Worm (Caenorhabditis elegans): ENCODE measurements around the gene nhr-203.

The nhr-203 gene

ce11 chrV:438094-438493 is 21.5 kb upstream of the nhr-203 start, which contains the start of gene B0554.1:
Gene B0554.1 (plus strand): TSS chrV:438394.
- TF ChIP-seq hlh-1 (tag; optimal IDR thresholded peaks at IDR 0.05), result no peak
- no peak for TF ChIP-seq ces-1 (GFP tag; optimal IDR thresholded peaks at IDR 0.05)
- no peak for TF ChIP-seq zip-8 (tag; optimal IDR thresholded peaks at IDR 0.05)
- TF ChIP-seq mab-5 (tag; optimal IDR thresholded peaks at IDR 0.05), result no peak
- no peak for TF ChIP-seq drap-1 (GFP tag; optimal IDR thresholded peaks at IDR 0.05)
- no peak for TF ChIP-seq pha-4 (tag; optimal IDR thresholded peaks at IDR 0.05)

ce11 chrV:439183-439749 is 20.3 kb upstream of the nhr-203 start:
- no peak for TF ChIP-seq M03D4.4 (tag; optimal IDR thresholded peaks at IDR 0.05)
- TF ChIP-seq nhr-2 (tag; optimal IDR thresholded peaks at IDR 0.05), result no peak
- TF ChIP-seq ztf-11 (tag; optimal IDR thresholded peaks at IDR 0.05), result no peak
- TF ChIP-seq cnd-1 (tag; optimal IDR thresholded peaks at IDR 0.05), result no peak
- TF ChIP-seq mep-1 (tag; optimal IDR thresholded peaks at IDR 0.05), result no peak
- TF ChIP-seq ham-2 (GFP tag; optimal IDR thresholded peaks at IDR 0.05), result no peak
- no peak for TF ChIP-seq ceh-43 (GFP tag; optimal IDR thresholded peaks at IDR 0.05)
- no peak for TF ChIP-seq mab-5 (tag; optimal IDR thresholded peaks at IDR 0.05)
- no peak for TF ChIP-seq nhr-12 (tag; optimal IDR thresholded peaks at IDR 0.05)
- TF ChIP-seq nhr-28 (tag; optimal IDR thresholded peaks at IDR 0.05), result no peak
- TF ChIP-seq unc-62 (GFP tag; optimal IDR thresholded peaks at IDR 0.05), result no peak
- TF ChIP-seq sptf-1 (tag; optimal IDR thresholded peaks at IDR 0.05), result no peak
- TF ChIP-seq tbx-8 (GFP tag; optimal IDR thresholded peaks at IDR 0.05), result no peak
- no peak for TF ChIP-seq sem-2 (GFP tag; optimal IDR thresholded peaks at IDR 0.05)
- TF ChIP-seq lin-13 (tag; optimal IDR thresholded peaks at IDR 0.05), result no peak
- no peak for TF ChIP-seq hlh-1 (tag; optimal IDR thresholded peaks at IDR 0.05)

ce11 chrV:440923-441322 is 18.7 kb upstream of the nhr-203 start, which contains the start of gene B0554.7:
Gene B0554.7 (minus strand): TSS chrV:441023.
- TF ChIP-seq lin-13 (tag; optimal IDR thresholded peaks at IDR 0.05) (no peak), mep-1 (tag; optimal IDR thresholded peaks at IDR 0.05) (no peak), sptf-1 (tag; optimal IDR thresholded peaks at IDR 0.05) (no peak), nhr-28 (tag; optimal IDR thresholded peaks at IDR 0.05) (no peak), zip-8 (tag; optimal IDR thresholded peaks at IDR 0.05) (no peak), elt-1 (tag; optimal IDR thresholded peaks at IDR 0.05; ENCODE audit: borderline replicate concordance, insufficient read depth) (no peak), drap-1 (GFP tag; optimal IDR thresholded peaks at IDR 0.05) (no peak), ceh-43 (GFP tag; optimal IDR thresholded peaks at IDR 0.05) (no peak), snpc-4 (tag; optimal IDR thresholded peaks at IDR 0.05) (no peak), tbx-8 (GFP tag; optimal IDR thresholded peaks at IDR 0.05) (no peak), lin-32 (GFP tag; optimal IDR thresholded peaks at IDR 0.05) (no peak), pha-4 (tag; optimal IDR thresholded peaks at IDR 0.05) (no peak), ceh-39 (tag; optimal IDR thresholded peaks at IDR 0.05) (no peak), cnd-1 (tag; optimal IDR thresholded peaks at IDR 0.05) (no peak), mls-2 (tag; optimal IDR thresholded peaks at IDR 0.05) (no peak), elt-3 (tag; optimal IDR thresholded peaks at IDR 0.05) (no peak), ham-2 (GFP tag; optimal IDR thresholded peaks at IDR 0.05) (no peak), unc-62 (GFP tag; optimal IDR thresholded peaks at IDR 0.05) (no peak)

ce11 chrV:443193-443592 is 16.4 kb upstream of the nhr-203 start, which contains the start of gene srh-33:
Gene srh-33 (minus strand): TSS chrV:443293.
- no peak for TF ChIP-seq tbx-8 (GFP tag; optimal IDR thresholded peaks at IDR 0.05)
- TF ChIP-seq nhr-12 (tag; optimal IDR thresholded peaks at IDR 0.05), result no peak
- TF ChIP-seq sptf-1 (tag; optimal IDR thresholded peaks at IDR 0.05), result no peak
- no peak for TF ChIP-seq zip-8 (tag; optimal IDR thresholded peaks at IDR 0.05)
- no peak for TF ChIP-seq ces-1 (GFP tag; optimal IDR thresholded peaks at IDR 0.05)
- TF ChIP-seq mab-5 (tag; optimal IDR thresholded peaks at IDR 0.05), result no peak
- no peak for TF ChIP-seq ham-2 (GFP tag; optimal IDR thresholded peaks at IDR 0.05)
- no peak for TF ChIP-seq nhr-237 (tag; optimal IDR thresholded peaks at IDR 0.05)
- no peak for TF ChIP-seq elt-3 (tag; optimal IDR thresholded peaks at IDR 0.05)
- TF ChIP-seq lsy-2 (tag; optimal IDR thresholded peaks at IDR 0.05), result no peak
- TF ChIP-seq sem-2 (GFP tag; optimal IDR thresholded peaks at IDR 0.05), result no peak

ce11 chrV:446574-446973 is 13.0 kb upstream of the nhr-203 start, which contains the start of gene srh-34:
Gene srh-34 (minus strand): TSS chrV:446674.
- TF ChIP-seq hlh-1 (tag; optimal IDR thresholded peaks at IDR 0.05), result no peak
- TF ChIP-seq pha-4 (tag; optimal IDR thresholded peaks at IDR 0.05), result no peak
- no peak for TF ChIP-seq nhr-76 (tag; optimal IDR thresholded peaks at IDR 0.05)
- TF ChIP-seq M03D4.4 (tag; optimal IDR thresholded peaks at IDR 0.05), result no peak
- no peak for TF ChIP-seq mls-2 (tag; optimal IDR thresholded peaks at IDR 0.05)
- TF ChIP-seq nhr-237 (tag; optimal IDR thresholded peaks at IDR 0.05), result no peak
- TF ChIP-seq bed-3 (GFP tag; optimal IDR thresholded peaks at IDR 0.05), result no peak
- TF ChIP-seq lin-13 (tag; optimal IDR thresholded peaks at IDR 0.05), result no peak
- no peak for TF ChIP-seq mab-5 (tag; optimal IDR thresholded peaks at IDR 0.05)
- no peak for TF ChIP-seq tbx-8 (GFP tag; optimal IDR thresholded peaks at IDR 0.05)
- TF ChIP-seq ceh-43 (GFP tag; optimal IDR thresholded peaks at IDR 0.05), result no peak
- no peak for TF ChIP-seq ztf-11 (tag; optimal IDR thresholded peaks at IDR 0.05)
- no peak for TF ChIP-seq sptf-1 (tag; optimal IDR thresholded peaks at IDR 0.05)
- no peak for TF ChIP-seq snpc-4 (tag; optimal IDR thresholded peaks at IDR 0.05)
- no peak for TF ChIP-seq unc-39 (tag; optimal IDR thresholded peaks at IDR 0.05)
- no peak for TF ChIP-seq blmp-1 (tag; optimal IDR thresholded peaks at IDR 0.05)
- TF ChIP-seq ces-1 (GFP tag; optimal IDR thresholded peaks at IDR 0.05), result no peak
- no peak for TF ChIP-seq flh-1 (GFP tag; optimal IDR thresholded peaks at IDR 0.05)

Measured in whole organism, mixed stage, embryonic.